Fruit fly (Drosophila melanogaster): Measurements from ENCODE around the gene hth.

The hth gene

dm6 chr3R:10680825-10681681 is 41.7 kb upstream of the hth start, which contains the start of gene Phyhd1 (continued):
- TF ChIP-seq Sry-δ (GFP tag; optimal IDR thresholded peaks at IDR 0.05) (peak; percentile 71), gsb-n (tag; optimal IDR thresholded peaks at IDR 0.05) (peak; percentile 97), phol (tag; optimal IDR thresholded peaks at IDR 0.05) (peak; percentile 95), CG8388 (GFP tag; optimal IDR thresholded peaks at IDR 0.05) (peak; percentile 95), yki (optimal IDR thresholded peaks at IDR 0.05) (no peak), Sin3A (optimal IDR thresholded peaks at IDR 0.05) (no peak), bab2 (GFP tag; optimal IDR thresholded peaks at IDR 0.05) (peak; percentile 97), trh (GFP tag; optimal IDR thresholded peaks at IDR 0.05) (peak; percentile 82), crol (GFP tag; IDR thresholded peaks at IDR 0.05) (peak; percentile 47; the same call in 1 of the 2 replicates), dpn (GFP tag; optimal IDR thresholded peaks at IDR 0.05) (peak; percentile 90 to 95), D19B (GFP tag; optimal IDR thresholded peaks at IDR 0.05) (peak; percentile 87), CG6683 (GFP tag; optimal IDR thresholded peaks at IDR 0.05) (peak; percentile 86), Gug (GFP tag; IDR thresholded peaks at IDR 0.05) (peak; percentile 91), CG5953 (GFP tag; IDR thresholded peaks at IDR 0.05) (peak; percentile 88), CG11723 (GFP tag; optimal IDR thresholded peaks at IDR 0.05) (peak; percentile 83), fd3F (GFP tag; optimal IDR thresholded peaks at IDR 0.05) (peak; percentile 90), nom (GFP tag; optimal IDR thresholded peaks at IDR 0.05) (no peak), CG13775 (GFP tag; optimal IDR thresholded peaks at IDR 0.05) (peak; percentile 89), sob (GFP tag; IDR thresholded peaks at IDR 0.05) (peak; percentile 94), Optix (GFP tag; IDR thresholded peaks at IDR 0.05) (peak; percentile 82), CG31224 (GFP tag; IDR thresholded peaks at IDR 0.05) (peak; percentile 90), Vsx1 (GFP tag; optimal IDR thresholded peaks at IDR 0.05) (peak; percentile 90), CG32767 (GFP tag; IDR thresholded peaks at IDR 0.05) (peak; percentile 90), jigr1 (GFP tag; IDR thresholded peaks at IDR 0.05) (peak; percentile 83; the same call in 2 of the 3 replicates), Dll (GFP tag; IDR thresholded peaks at IDR 0.05; ENCODE audit: partially characterized antibody) (no peak), CG4360 (GFP tag; IDR thresholded peaks at IDR 0.05) (peak; percentile 77), bsh (GFP tag; optimal IDR thresholded peaks at IDR 0.05) (peak; percentile 59 to 97), BtbVII (GFP tag; optimal IDR thresholded peaks at IDR 0.05) (peak; percentile 94), CG34224 (GFP tag; IDR thresholded peaks at IDR 0.05; ENCODE audit: partially characterized antibody) (no peak), wor (GFP tag; IDR thresholded peaks at IDR 0.05) (peak; percentile 86), Awh (GFP tag; IDR thresholded peaks at IDR 0.05) (peak; percentile 89), Dp (GFP tag; optimal IDR thresholded peaks at IDR 0.05) (no peak), gem (tag; optimal IDR thresholded peaks at IDR 0.05) (peak; percentile 99), ssp (GFP tag; IDR thresholded peaks at IDR 0.05) (peak; percentile 82), pfk (GFP tag; optimal IDR thresholded peaks at IDR 0.05) (no peak), CG4854 (GFP tag; optimal IDR thresholded peaks at IDR 0.05) (peak; percentile 94), CG8281 (tag; optimal IDR thresholded peaks at IDR 0.05) (peak; percentile 66), CG10209 (GFP tag; optimal IDR thresholded peaks at IDR 0.05) (peak; percentile 95), Dfd (GFP tag; optimal IDR thresholded peaks at IDR 0.05) (no peak), sqz (GFP tag; optimal IDR thresholded peaks at IDR 0.05) (peak; percentile 89), Atf6 (GFP tag; IDR thresholded peaks at IDR 0.05) (peak; percentile 93), BEAF-32 (GFP tag; optimal IDR thresholded peaks at IDR 0.05) (no peak), pros (GFP tag; optimal IDR thresholded peaks at IDR 0.05) (peak; percentile 16), lov (optimal IDR thresholded peaks at IDR 0.05) (no peak), lov (GFP tag; IDR thresholded peaks at IDR 0.05) (peak; percentile 81; the same call in 2 of the 3 replicates), CG14441 (GFP tag; IDR thresholded peaks at IDR 0.05) (peak; percentile 94), CG9609 (GFP tag; optimal IDR thresholded peaks at IDR 0.05) (peak; percentile 95), CG12659 (GFP tag; optimal IDR thresholded peaks at IDR 0.05) (peak; percentile 93), CG9817 (tag; optimal IDR thresholded peaks at IDR 0.05) (peak; percentile 95)

Measured in whole organism, embryonic.